Fruit fly (Drosophila melanogaster) whole organism, adult: ENCODE measurements around the gene Cyfip.

Experiments
- CG12768 ChIP-seq: fragments of 200-800 bp; sonication (Bioruptor generic); optimal IDR thresholded peaks from 2 replicates; lab custom pipeline; 2017; ENCODE audit warnings: missing biosample characterization, missing genetic modification characterization, mild to moderate bottlenecking, moderate library complexity, missing genetic modification reagents
- CG14711 ChIP-seq: fragments of 200-800 bp; sonication (Bioruptor generic); optimal IDR thresholded peaks from 2 replicates; lab custom pipeline; 2018; ENCODE audit warnings: missing biosample characterization, mild to moderate bottlenecking, missing genetic modification characterization, moderate library complexity
- CG7045 ChIP-seq: fragments of 200-800 bp; sonication (Bioruptor generic); optimal IDR thresholded peaks from 2 replicates; lab custom pipeline; 2017; ENCODE audit warnings: missing biosample characterization, mild to moderate bottlenecking, missing genetic modification characterization
- CG7101 ChIP-seq: fragments of 200-800 bp; sonication (Bioruptor generic); optimal IDR thresholded peaks from 2 replicates; lab custom pipeline; 2018; ENCODE audit warnings: missing biosample characterization, mild to moderate bottlenecking, missing genetic modification characterization, moderate library complexity
- Clk ChIP-seq: fragments of 200-800 bp; sonication (Bioruptor generic); optimal IDR thresholded peaks from 2 replicates; lab custom pipeline; 2017; ENCODE audit warnings: missing biosample characterization, missing genetic modification characterization
- cnc ChIP-seq, 2 experiments: fragments of >200 bp; optimal IDR thresholded peaks; 2 replicates each; lab custom pipeline; 2017
- kay ChIP-seq: fragments of 200-800 bp; sonication (Bioruptor generic); peaks from one replicate; lab custom pipeline; 2016; ENCODE audit warnings: missing biosample characterization, missing genetic modification characterization, borderline replicate concordance
- ovo ChIP-seq: fragments of 200-800 bp; sonication (Bioruptor generic); optimal IDR thresholded peaks from 2 replicates; lab custom pipeline; 2016; ENCODE audit warnings: missing biosample characterization, missing genetic modification characterization
- tj ChIP-seq: fragments of 200-800 bp; sonication (Bioruptor generic); optimal IDR thresholded peaks from 3 replicates; lab custom pipeline; 2017; ENCODE audit warnings: missing biosample characterization, mild to moderate bottlenecking, missing genetic modification characterization, moderate library complexity
- toe ChIP-seq: fragments of 200-800 bp; sonication (Bioruptor generic); optimal IDR thresholded peaks from 2 replicates; lab custom pipeline; 2016; ENCODE audit warnings: missing biosample characterization, missing genetic modification characterization

DNA sequence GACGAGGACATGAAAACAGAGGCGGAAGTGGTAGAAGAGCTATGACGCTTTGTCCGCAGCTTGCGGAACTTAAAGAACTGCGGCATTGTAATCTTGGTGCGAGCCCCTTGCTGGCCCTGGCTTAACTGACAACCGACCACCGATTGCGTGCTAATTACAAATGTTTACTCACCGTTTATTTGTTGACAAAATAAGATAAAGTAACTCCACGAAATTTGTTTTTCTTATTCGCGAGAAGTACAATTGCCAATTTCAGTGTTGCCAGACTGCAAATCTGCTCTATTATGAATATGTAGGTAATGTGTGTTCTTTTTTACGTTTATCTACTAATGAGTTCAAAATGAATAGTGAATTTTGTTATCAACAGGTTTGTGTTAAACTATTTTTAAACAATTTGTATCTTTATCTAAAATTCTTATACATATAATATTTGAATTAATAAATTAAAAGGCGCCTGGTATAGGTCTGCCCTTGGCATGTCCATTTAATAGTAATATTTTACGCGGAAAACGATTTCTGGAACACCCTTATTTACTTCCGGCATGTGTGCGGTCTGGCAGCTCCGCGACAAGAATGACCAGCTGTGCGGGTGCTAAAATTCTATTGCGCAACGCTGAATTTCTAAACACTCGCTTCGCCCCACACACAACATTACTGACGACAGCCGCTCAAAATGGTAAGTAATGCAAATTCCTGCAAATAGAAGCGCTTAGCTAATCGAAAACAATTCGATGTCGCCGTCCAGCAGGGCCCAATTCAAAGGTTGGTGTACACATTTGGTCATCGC lies 23.8 kb downstream of the Cyfip start, which contains the start of the genes Atg4b and Hibch:
- peak; percentile 67 for TF ChIP-seq ovo (GFP tag; lab: Kevin White, UChicago)
- TF ChIP-seq kay, result no peak
- TF ChIP-seq CG14711 (tag; lab: Kevin White, UChicago), result peak; percentile 84
- TF ChIP-seq tj (GFP tag; lab: Kevin White, UChicago), result no peak
- no peak for TF ChIP-seq toe
- TF ChIP-seq cnc (optimal IDR thresholded peaks at IDR 0.05; lab: Kevin White, UChicago), result no peak
- peak; percentile 83 for TF ChIP-seq CG7045
- TF ChIP-seq CG7101 (tag; lab: Kevin White, UChicago), result peak; percentile 88
- peak; percentile 90 for TF ChIP-seq CG12768
- peak; percentile 79 for TF ChIP-seq Clk
